Worm (Caenorhabditis elegans) whole organism, L2 larva: Measurements from ENCODE around the gene znf-782.

Experiments used
- elt-3 ChIP-seq: sonication (generic microtip); optimal IDR thresholded peaks from 2 replicates; lab custom pipeline; 2017; ENCODE audit warnings: missing biosample characterization, missing genetic modification characterization
- fos-1 ChIP-seq: fragments of 150-350 bp; optimal IDR thresholded peaks from 2 replicates; lab custom pipeline; 2014; ENCODE audit warnings: missing biosample characterization, missing genetic modification characterization
- lin-13 ChIP-seq: fragments of 150-350 bp; optimal IDR thresholded peaks from 2 replicates; lab custom pipeline; 2014; ENCODE audit warnings: missing biosample characterization, missing genetic modification reagents, missing genetic modification characterization
- lsy-2 ChIP-seq, 2 experiments: fragments of 150-350 bp in 1 of 2; sonication (generic microtip) in 1 of 2; optimal IDR thresholded peaks; 2 replicates each; lab custom pipeline; 2014 to 2017; ENCODE audit warnings: missing biosample characterization in 2 of 2, missing genetic modification characterization in 2 of 2
- nhr-25 ChIP-seq: fragments of 150-350 bp; sonication (generic microtip); optimal IDR thresholded peaks from 3 replicates; lab custom pipeline; 2014; ENCODE audit warnings: missing biosample characterization, missing genetic modification characterization
- nhr-77 ChIP-seq: fragments of 150-350 bp; optimal IDR thresholded peaks from 2 replicates; lab custom pipeline; 2014; ENCODE audit warnings: missing biosample characterization, missing genetic modification characterization
- ztf-4 ChIP-seq: fragments of 150-350 bp; optimal IDR thresholded peaks from 2 replicates; lab custom pipeline; 2014; ENCODE audit warnings: missing biosample characterization, missing genetic modification characterization

- TF ChIP-seq ztf-4 (tag; lab: Kevin White, UChicago) (no peak), lin-13 (GFP tag; lab: Kevin White, UChicago) (no peak), lsy-2 (tag; optimal IDR thresholded peaks at IDR 0.05; lab: Kevin White, UChicago) (no peak), fos-1 (tag; lab: Kevin White, UChicago) (no peak), nhr-77 (tag; lab: Kevin White, UChicago) (no peak), elt-3 (tag; lab: Kevin White, UChicago) (no peak), nhr-25 (tag; lab: Kevin White, UChicago) (no peak)
These were observed 21.6 kb downstream of the znf-782 start, which contains the start of gene srx-12 for ce11 chrIV:1045683-1046082.
